Worm (Caenorhabditis elegans) whole organism, late embryonic: ENCODE data around the gene R03D7.2.

Experiments used
- T23F11.4 ChIP-seq: fragments of 200-800 bp; sonication (Bioruptor generic); optimal IDR thresholded peaks from 2 replicates; lab custom pipeline; 2018; ENCODE audit warnings: mild to moderate bottlenecking, missing genetic modification characterization, missing compliant biosample characterization
- Y22D7AL.16 ChIP-seq: sonication (generic microtip); optimal IDR thresholded peaks from 2 replicates; lab custom pipeline; 2016; ENCODE audit warnings: missing genetic modification characterization, missing compliant biosample characterization
- ama-1 ChIP-seq: fragments of 150-350 bp; optimal IDR thresholded peaks from 2 replicates; lab custom pipeline; 2014
- ceh-30 ChIP-seq: fragments of 150-350 bp; optimal IDR thresholded peaks from 2 replicates; lab custom pipeline; 2014; ENCODE audit warnings: missing biosample characterization, missing genetic modification characterization
- ceh-9 ChIP-seq: sonication (generic microtip); optimal IDR thresholded peaks from 2 replicates; lab custom pipeline; 2016; ENCODE audit warnings: mild to moderate bottlenecking, missing genetic modification characterization, inconsistent platforms, missing compliant biosample characterization
- dmd-4 ChIP-seq: sonication (generic microtip); optimal IDR thresholded peaks from 2 replicates; lab custom pipeline; 2016; ENCODE audit warnings: borderline replicate concordance, missing genetic modification characterization, missing compliant biosample characterization
- elt-2 ChIP-seq: sonication (generic microtip); optimal IDR thresholded peaks from 2 replicates; lab custom pipeline; 2016; ENCODE audit warnings: missing genetic modification reagents, missing genetic modification characterization, missing compliant biosample characterization
- fkh-10 ChIP-seq: fragments of 150-350 bp; optimal IDR thresholded peaks from 2 replicates; lab custom pipeline; 2014; ENCODE audit warnings: missing biosample characterization, missing genetic modification reagents, missing genetic modification characterization
- hlh-30 ChIP-seq: sonication (generic microtip); optimal IDR thresholded peaks from 2 replicates; lab custom pipeline; 2017; ENCODE audit warnings: antibody characterized with exemption, missing genetic modification characterization, missing compliant biosample characterization; ENCODE audit not compliant: insufficient read depth
- pha-4 ChIP-seq: fragments of 150-350 bp; optimal IDR thresholded peaks from 2 replicates; lab custom pipeline; 2018; ENCODE audit warnings: missing biosample characterization, missing genetic modification reagents, missing genetic modification characterization
- pqm-1 ChIP-seq: sonication (generic microtip); optimal IDR thresholded peaks from 2 replicates; lab custom pipeline; 2016; ENCODE audit warnings: missing genetic modification characterization, missing compliant biosample characterization
- tbx-2 ChIP-seq: sonication (generic microtip); optimal IDR thresholded peaks from 2 replicates; lab custom pipeline; 2016; ENCODE audit warnings: missing genetic modification characterization, missing compliant biosample characterization
- unc-3 ChIP-seq, 2 experiments: fragments of 200-800 bp in 1 of 2; sonication (Bioruptor generic) in 1 of 2; sonication (generic microtip) in 1 of 2; conservative IDR thresholded peaks in 1 of 2; optimal IDR thresholded peaks in 1 of 2; 2 replicates each; pipeline versions ENCODE4 v1.3.6 to Lab custom; 2016 to 2022; ENCODE audit warnings: missing compliant biosample characterization in 2 of 2, missing genetic modification characterization in 2 of 2, missing genetic modification reagents in 1 of 2

DNA sequence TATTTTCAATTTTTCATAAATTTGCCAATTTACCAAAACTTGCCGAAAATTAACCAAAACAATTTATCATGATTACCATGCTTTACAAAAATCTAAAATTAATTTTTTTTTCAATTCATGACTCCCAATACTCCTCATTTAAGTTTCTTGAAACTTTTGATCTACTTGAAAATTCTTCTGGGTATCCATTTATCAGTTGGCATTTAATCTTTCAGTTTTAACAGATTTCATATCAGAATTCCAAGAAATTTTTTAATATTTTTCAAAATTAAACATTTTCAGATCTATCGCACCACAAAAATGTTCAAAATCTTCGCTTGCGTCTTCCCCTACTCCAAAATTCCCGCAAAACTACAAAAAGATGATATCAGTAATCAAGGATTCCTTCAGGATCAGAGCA lies 11.0 kb downstream of the R03D7.2 start, which contains the start of gene Y19D2B.2:
- TF ChIP-seq ceh-30 (tag; lab: Kevin White, UChicago) (no peak), elt-2 (no peak), dmd-4 (tag; lab: Kevin White, UChicago) (no peak), Y22D7AL.16 (tag; lab: Kevin White, UChicago) (no peak), ceh-9 (tag; lab: Kevin White, UChicago) (no peak), T23F11.4 (GFP tag; lab: Kevin White, UChicago) (no peak), fkh-10 (GFP tag; lab: Kevin White, UChicago) (no peak), ama-1 (no peak), pha-4 (tag; lab: Kevin White, UChicago) (no peak), hlh-30 (tag; lab: Kevin White, UChicago) (no peak), unc-3 (GFP tag; conservative IDR thresholded peaks at IDR 0.05; lab: Robert Waterston, UW) (no peak), unc-3 (tag; optimal IDR thresholded peaks at IDR 0.05; lab: Kevin White, UChicago) (no peak), tbx-2 (tag; lab: Kevin White, UChicago) (no peak), pqm-1 (tag; lab: Kevin White, UChicago) (no peak)
